Fruit fly (Drosophila melanogaster) whole organism, embryonic: Measurements from ENCODE around the gene CG33796.

ENCODE experiments used
- Antp ChIP-seq: fragments of 200-800 bp; sonication (Bioruptor generic); optimal IDR thresholded peaks from 3 replicates; lab custom pipeline; 2016; ENCODE audit warnings: missing biosample characterization, missing genetic modification characterization
- Asciz ChIP-seq: fragments of 200-800 bp; sonication (Bioruptor generic); optimal IDR thresholded peaks from 2 replicates; lab custom pipeline; 2017; ENCODE audit warnings: missing biosample characterization, mild to moderate bottlenecking, missing genetic modification characterization, missing genetic modification reagents
- Blimp-1 ChIP-seq: fragments of 200-800 bp; sonication (Bioruptor generic); optimal IDR thresholded peaks from 3 replicates; lab custom pipeline; 2018; ENCODE audit warnings: missing biosample characterization, missing genetic modification characterization, mild to moderate bottlenecking, moderate library complexity, missing genetic modification reagents
- CG10209 ChIP-seq: fragments of 200-800 bp; sonication (Bioruptor generic); optimal IDR thresholded peaks from 3 replicates; lab custom pipeline; 2017; ENCODE audit warnings: missing biosample characterization, mild to moderate bottlenecking, missing genetic modification characterization, missing genetic modification reagents
- CG13287 ChIP-seq: fragments of 200-800 bp; sonication (Bioruptor generic); IDR thresholded peaks from 2 replicates; pipeline ENCODE4 v1.3.6; 2022; ENCODE audit warnings: missing biosample characterization, missing genetic modification characterization; ENCODE audit not compliant: partially characterized antibody
- CG16863 ChIP-seq: fragments of 200-800 bp; sonication (Bioruptor generic); optimal IDR thresholded peaks from 3 replicates; lab custom pipeline; 2016; ENCODE audit warnings: missing biosample characterization, missing genetic modification characterization
- CG17359 ChIP-seq: fragments of 200-800 bp; sonication (Bioruptor generic); optimal IDR thresholded peaks from 3 replicates; lab custom pipeline; 2018; ENCODE audit warnings: missing biosample characterization, mild to moderate bottlenecking, missing genetic modification characterization, moderate library complexity
- CG17361 ChIP-seq: fragments of 200-800 bp; sonication (Bioruptor generic); IDR thresholded peaks from 3 replicates; pipeline ENCODE4 v1.3.6; 2022; ENCODE audit warnings: missing biosample characterization, missing genetic modification characterization
- CG17568 ChIP-seq: fragments of 200-800 bp; sonication (Bioruptor generic); optimal IDR thresholded peaks from 2 replicates; lab custom pipeline; 2018; ENCODE audit warnings: missing biosample characterization, mild to moderate bottlenecking, missing genetic modification characterization, moderate library complexity
- CG17829 ChIP-seq: fragments of 200-800 bp; optimal IDR thresholded peaks from 2 replicates; lab custom pipeline; 2019; ENCODE audit warnings: missing biosample characterization, mild to moderate bottlenecking, missing genetic modification characterization, moderate library complexity
- CG18764 ChIP-seq: fragments of 200-800 bp; sonication (Bioruptor generic); optimal IDR thresholded peaks from 3 replicates; lab custom pipeline; 2016; ENCODE audit warnings: missing biosample characterization, missing genetic modification characterization
- CG2120 ChIP-seq: fragments of 200-800 bp; sonication (Bioruptor generic); optimal IDR thresholded peaks from 3 replicates; lab custom pipeline; 2016; ENCODE audit warnings: missing biosample characterization, missing genetic modification characterization
- CG2129 ChIP-seq: fragments of 200-800 bp; sonication (Bioruptor generic); IDR thresholded peaks from 2 replicates; pipeline ENCODE4 v1.3.6; 2022; ENCODE audit warnings: missing biosample characterization, missing genetic modification characterization; ENCODE audit not compliant: partially characterized antibody
- CG2199 ChIP-seq: fragments of 200-800 bp; sonication (Bioruptor generic); IDR thresholded peaks from 3 replicates; pipeline ENCODE4 v1.3.6; 2022; ENCODE audit warnings: missing biosample characterization, missing genetic modification characterization
- CG31224 ChIP-seq: fragments of 200-800 bp; sonication (Bioruptor generic); IDR thresholded peaks from 2 replicates; pipeline ENCODE4 v1.3.6; 2022; ENCODE audit warnings: missing biosample characterization, missing genetic modification characterization
- CG32767 ChIP-seq: fragments of 200-800 bp; sonication (Bioruptor generic); IDR thresholded peaks from 2 replicates; pipeline ENCODE4 v1.3.6; 2022; ENCODE audit warnings: missing biosample characterization, missing genetic modification characterization
- CG3281 ChIP-seq: fragments of 200-800 bp; sonication (Bioruptor generic); optimal IDR thresholded peaks from 3 replicates; lab custom pipeline; 2017; ENCODE audit warnings: missing biosample characterization, mild to moderate bottlenecking, missing genetic modification characterization
- CG33213 ChIP-seq: fragments of 200-800 bp; sonication (Bioruptor generic); optimal IDR thresholded peaks from 3 replicates; lab custom pipeline; 2016; ENCODE audit warnings: missing biosample characterization, missing genetic modification characterization
- CG6175 ChIP-seq: fragments of 200-800 bp; sonication (Bioruptor generic); IDR thresholded peaks from 3 replicates; pipeline ENCODE4 v1.3.6; 2022; ENCODE audit warnings: missing biosample characterization, missing genetic modification characterization
- CG6765 ChIP-seq: fragments of 200-800 bp; sonication (Bioruptor generic); optimal IDR thresholded peaks from 3 replicates; lab custom pipeline; 2017; ENCODE audit warnings: missing biosample characterization, mild to moderate bottlenecking, missing genetic modification characterization
- CG6813 ChIP-seq: fragments of 200-800 bp; sonication (Bioruptor generic); optimal IDR thresholded peaks from 2 replicates; lab custom pipeline; 2017; ENCODE audit warnings: missing biosample characterization, missing genetic modification characterization, mild to moderate bottlenecking, moderate library complexity, missing genetic modification reagents
- Chrac-16 ChIP-seq: fragments of 200-800 bp; sonication (Bioruptor generic); optimal IDR thresholded peaks from 3 replicates; lab custom pipeline; 2016; ENCODE audit warnings: missing biosample characterization, missing genetic modification characterization
- Dll ChIP-seq: fragments of 200-800 bp; sonication (Bioruptor generic); IDR thresholded peaks from 4 replicates; pipeline ENCODE4 v1.3.6; 2022; ENCODE audit warnings: missing biosample characterization, missing genetic modification characterization; ENCODE audit not compliant: partially characterized antibody
- GATAe ChIP-seq: fragments of 200-800 bp; sonication (Bioruptor generic); conservative IDR thresholded peaks from 2 replicates; pipeline ENCODE4 v1.3.6; 2022; ENCODE audit warnings: missing biosample characterization, missing genetic modification characterization
- Jarid2 ChIP-seq: fragments of 200-800 bp; sonication (Bioruptor generic); optimal IDR thresholded peaks from 3 replicates; lab custom pipeline; 2017; ENCODE audit warnings: mild to moderate bottlenecking, missing biosample characterization, missing genetic modification reagents, missing genetic modification characterization
- Mrtf ChIP-seq: fragments of 200-800 bp; sonication (Bioruptor generic); IDR thresholded peaks from 3 replicates; pipeline ENCODE4 v1.3.6; 2022; ENCODE audit warnings: missing biosample characterization, missing genetic modification characterization
- Neu2 ChIP-seq: fragments of 200-800 bp; sonication (Bioruptor generic); optimal IDR thresholded peaks from 3 replicates; lab custom pipeline; 2016; ENCODE audit warnings: missing biosample characterization, missing genetic modification characterization, borderline replicate concordance
- Optix ChIP-seq: fragments of 200-800 bp; sonication (Bioruptor generic); IDR thresholded peaks from 3 replicates; pipeline ENCODE4 v1.3.6; 2022; ENCODE audit warnings: missing biosample characterization, missing genetic modification characterization
- Rx ChIP-seq: fragments of 200-800 bp; sonication (Bioruptor generic); IDR thresholded peaks from 2 replicates; pipeline ENCODE4 v1.3.6; 2022; ENCODE audit warnings: missing biosample characterization, missing genetic modification characterization
- Sox102F ChIP-seq: fragments of 200-800 bp; sonication (Bioruptor generic); optimal IDR thresholded peaks from 2 replicates; lab custom pipeline; 2018; ENCODE audit warnings: missing biosample characterization, mild to moderate bottlenecking, missing genetic modification characterization, moderate library complexity
- az2 ChIP-seq: fragments of 200-800 bp; sonication (Bioruptor generic); optimal IDR thresholded peaks from 3 replicates; lab custom pipeline; 2016; ENCODE audit warnings: missing biosample characterization, missing genetic modification characterization
- bcd ChIP-seq: fragments of 200-800 bp; sonication (Bioruptor generic); optimal IDR thresholded peaks from 2 replicates; lab custom pipeline; 2017; ENCODE audit warnings: missing biosample characterization, mild to moderate bottlenecking, missing genetic modification characterization
- ewg ChIP-seq: fragments of 200-800 bp; sonication (Bioruptor generic); optimal IDR thresholded peaks from 3 replicates; lab custom pipeline; 2017; ENCODE audit warnings: mild to moderate bottlenecking, missing biosample characterization, missing genetic modification reagents, missing genetic modification characterization
- fru ChIP-seq: fragments of >200 bp; optimal IDR thresholded peaks from 2 replicates; lab custom pipeline; 2017
- gcm ChIP-seq: fragments of 200-800 bp; sonication (Bioruptor generic); optimal IDR thresholded peaks from 2 replicates; lab custom pipeline; 2019; ENCODE audit warnings: missing biosample characterization, mild to moderate bottlenecking, missing genetic modification characterization, moderate library complexity
- gsb-n ChIP-seq: fragments of 200-800 bp; sonication (Bioruptor generic); optimal IDR thresholded peaks from 3 replicates; lab custom pipeline; 2018; ENCODE audit warnings: missing biosample characterization, mild to moderate bottlenecking, missing genetic modification characterization
- hbn ChIP-seq: fragments of 200-800 bp; sonication (Bioruptor generic); IDR thresholded peaks from 2 replicates; pipeline ENCODE4 v1.3.6; 2022; ENCODE audit warnings: missing biosample characterization, missing genetic modification characterization; ENCODE audit not compliant: partially characterized antibody
- jigr1 ChIP-seq: fragments of 200-800 bp; sonication (Bioruptor generic); IDR thresholded peaks from 3 replicates; pipeline ENCODE4 v1.3.6; 2022; ENCODE audit warnings: missing biosample characterization, missing genetic modification characterization
- nau ChIP-seq: fragments of 200-800 bp; sonication (Bioruptor generic); optimal IDR thresholded peaks from 3 replicates; lab custom pipeline; 2017; ENCODE audit warnings: missing biosample characterization, mild to moderate bottlenecking, missing genetic modification characterization, missing genetic modification reagents
- nom ChIP-seq: fragments of 200-800 bp; sonication (Bioruptor generic); optimal IDR thresholded peaks from 2 replicates; lab custom pipeline; 2017; ENCODE audit warnings: missing biosample characterization, missing genetic modification characterization, mild to moderate bottlenecking, moderate library complexity, missing genetic modification reagents
- oc ChIP-seq: fragments of 200-800 bp; sonication (Bioruptor generic); optimal IDR thresholded peaks from 2 replicates; lab custom pipeline; 2018; ENCODE audit warnings: missing biosample characterization, mild to moderate bottlenecking, missing genetic modification characterization, moderate library complexity
- pnt ChIP-seq: fragments of 200-800 bp; sonication (Bioruptor generic); optimal IDR thresholded peaks from 3 replicates; lab custom pipeline; 2016; ENCODE audit warnings: missing biosample characterization, missing genetic modification characterization
- ssp ChIP-seq: fragments of 200-800 bp; sonication (Bioruptor generic); IDR thresholded peaks from 2 replicates; pipeline ENCODE4 v1.3.6; 2022; ENCODE audit warnings: missing biosample characterization, missing genetic modification characterization
- tll ChIP-seq, 2 experiments: fragments of 200-800 bp in 1 of 2; fragments of >200 bp in 1 of 2; sonication (Bioruptor generic) in 1 of 2; optimal IDR thresholded peaks; 2 replicates each; lab custom pipeline; 2017 to 2019; ENCODE audit warnings: missing biosample characterization in 2 of 2, missing genetic modification characterization in 2 of 2, mild to moderate bottlenecking in 1 of 2, moderate library complexity in 1 of 2
- toy ChIP-seq: fragments of 200-800 bp; sonication (Bioruptor generic); IDR thresholded peaks from 2 replicates; pipeline ENCODE4 v1.3.6; 2022; ENCODE audit warnings: missing biosample characterization, missing genetic modification characterization
- vfl ChIP-seq: fragments of 200-800 bp; sonication (Bioruptor generic); optimal IDR thresholded peaks from 2 replicates; lab custom pipeline; 2016; ENCODE audit warnings: missing biosample characterization, missing genetic modification characterization
- vvl ChIP-seq: fragments of 200-800 bp; sonication (Bioruptor generic); IDR thresholded peaks from 2 replicates; pipeline ENCODE4 v1.3.6; 2022; ENCODE audit warnings: missing biosample characterization, missing genetic modification characterization
- z ChIP-seq: fragments of 200-800 bp; sonication (Bioruptor generic); IDR thresholded peaks from 3 replicates; pipeline ENCODE4 v1.3.6; 2022; ENCODE audit warnings: missing biosample characterization, missing genetic modification characterization
- zfh1 ChIP-seq: fragments of 200-800 bp; sonication (Bioruptor generic); IDR thresholded peaks from 3 replicates; pipeline ENCODE4 v1.3.6; 2022; ENCODE audit warnings: missing biosample characterization, missing genetic modification characterization
- zfh2 ChIP-seq: fragments of 200-800 bp; sonication (Bioruptor generic); optimal IDR thresholded peaks from 2 replicates; lab custom pipeline; 2016; ENCODE audit warnings: missing biosample characterization, missing genetic modification characterization

The CG33796 gene

dm6 chr3L:16203236-16203635, 33.3 kb upstream of the CG33796 start (continued):
- peak; percentile 61 for TF ChIP-seq nau
- peak; percentile 69 for TF ChIP-seq Asciz
- peak; percentile 64 for TF ChIP-seq CG16863 (GFP tag; lab: Kevin White, UChicago)
- no peak; the same call in 2 of the 3 replicates for TF ChIP-seq Optix (GFP tag; lab: Robert Waterston, UW)
- peak; percentile 79 for TF ChIP-seq pnt (GFP tag; lab: Kevin White, UChicago)
- TF ChIP-seq fru, result no peak
- no peak for TF ChIP-seq nom (GFP tag; lab: Kevin White, UChicago)
- TF ChIP-seq CG33213, result peak; percentile 66
- TF ChIP-seq toy (GFP tag; lab: Robert Waterston, UW), result peak; percentile 78
- TF ChIP-seq CG2129, result no peak
- TF ChIP-seq Antp, result peak; percentile 87
- TF ChIP-seq bcd (GFP tag; lab: Kevin White, UChicago), result peak; percentile 84
- TF ChIP-seq CG10209 (GFP tag; lab: Kevin White, UChicago), result peak; percentile 79
- no peak; the same call in 1 of the 2 replicates for TF ChIP-seq GATAe (GFP tag; lab: Robert Waterston, UW)
- TF ChIP-seq z, result no peak
- peak; percentile 63 for TF ChIP-seq Rx (GFP tag; lab: Robert Waterston, UW)
- no peak for TF ChIP-seq CG13287
- TF ChIP-seq CG2199 (GFP tag; lab: Robert Waterston, UW), result no peak
- TF ChIP-seq tll (GFP tag; optimal IDR thresholded peaks at IDR 0.05; lab: Kevin White, UChicago), result no peak
- TF ChIP-seq vfl (GFP tag; lab: Kevin White, UChicago), result peak; percentile 26
- TF ChIP-seq ewg (GFP tag; lab: Kevin White, UChicago), result peak; percentile 46
- no peak; the same call in 1 of the 2 replicates for TF ChIP-seq CG32767 (GFP tag; lab: Robert Waterston, UW)
- TF ChIP-seq CG6765 (GFP tag; lab: Kevin White, UChicago), result peak; percentile 58
- TF ChIP-seq vvl (GFP tag; lab: Robert Waterston, UW), result peak; percentile 92; the same call in 1 of the 2 replicates
- peak; percentile 55 for TF ChIP-seq CG17829 (tag; lab: Kevin White, UChicago)
- TF ChIP-seq Jarid2 (GFP tag; lab: Kevin White, UChicago), result peak; percentile 41
- no peak for TF ChIP-seq gsb-n
- TF ChIP-seq Chrac-16, result peak; percentile 61
- TF ChIP-seq Blimp-1 (GFP tag; lab: Kevin White, UChicago), result peak; percentile 71
- TF ChIP-seq Mrtf (GFP tag; lab: Robert Waterston, UW), result no peak; the same call in 1 of the 3 replicates
- peak; percentile 18 for TF ChIP-seq CG18764 (GFP tag; lab: Kevin White, UChicago)
- TF ChIP-seq Sox102F (GFP tag; lab: Kevin White, UChicago), result peak; percentile 78
- TF ChIP-seq az2 (GFP tag; lab: Kevin White, UChicago), result peak; percentile 66
- TF ChIP-seq hbn (GFP tag; lab: Robert Waterston, UW), result no peak
- TF ChIP-seq CG17361 (GFP tag; lab: Robert Waterston, UW), result peak; percentile 34; the same call in 1 of the 3 replicates
- TF ChIP-seq oc (tag; lab: Kevin White, UChicago), result peak; percentile 16
- TF ChIP-seq CG17568 (GFP tag; lab: Kevin White, UChicago), result peak; percentile 56
- 0 out of 3 replicates have a peak, but pooled peaks have one; percentile 62 for TF ChIP-seq jigr1 (GFP tag; lab: Robert Waterston, UW)
- TF ChIP-seq CG6813 (GFP tag; lab: Kevin White, UChicago), result peak; percentile 56
- TF ChIP-seq CG2120 (GFP tag; lab: Kevin White, UChicago), result peak; percentile 93
- TF ChIP-seq Neu2 (GFP tag; lab: Kevin White, UChicago), result no peak
- peak; percentile 47; the same call in 1 of the 2 replicates for TF ChIP-seq ssp (GFP tag; lab: Robert Waterston, UW)
- peak; percentile 86 for TF ChIP-seq CG17359 (tag; lab: Kevin White, UChicago)
- TF ChIP-seq CG6175, result peak; percentile 77; the same call in 2 of the 3 replicates
- TF ChIP-seq Dll (GFP tag; lab: Robert Waterston, UW), result no peak
- peak; percentile 16 for TF ChIP-seq gcm
- peak; percentile 81 for TF ChIP-seq zfh2 (GFP tag; lab: Kevin White, UChicago)
- TF ChIP-seq zfh1 (GFP tag; lab: Robert Waterston, UW), result peak; percentile 86
- peak; percentile 75 for TF ChIP-seq CG31224 (GFP tag; lab: Robert Waterston, UW)
- TF ChIP-seq CG3281 (GFP tag; lab: Kevin White, UChicago), result peak; percentile 85
